Worm (Caenorhabditis elegans) whole organism, midembryonic: Measurements from ENCODE around the gene Y69E1A.3.

ENCODE experiments used
- T22C8.4 ChIP-seq: fragments of 200-800 bp; sonication (Bioruptor generic); IDR thresholded peaks from 2 replicates; pipeline ENCODE4 v1.3.6; 2022; ENCODE audit warnings: missing genetic modification characterization, missing compliant biosample characterization
- cog-1 ChIP-seq: sonication (generic microtip); optimal IDR thresholded peaks from 2 replicates; lab custom pipeline; 2016; ENCODE audit warnings: missing genetic modification characterization, missing compliant biosample characterization
- flt-1 ChIP-seq: fragments of 200-800 bp; sonication (Bioruptor generic); IDR thresholded peaks from 2 replicates; pipeline ENCODE4 v1.3.6; 2022; ENCODE audit warnings: missing genetic modification characterization, missing compliant biosample characterization
- klf-2 ChIP-seq: fragments of 200-800 bp; sonication (Bioruptor generic); conservative IDR thresholded peaks from 2 replicates; pipeline ENCODE4 v1.3.6; 2022; ENCODE audit warnings: missing genetic modification reagents, missing genetic modification characterization, missing compliant biosample characterization
- tab-1 ChIP-seq: fragments of 200-800 bp; sonication (Bioruptor generic); IDR thresholded peaks from 2 replicates; pipeline ENCODE4 v1.3.6; 2022; ENCODE audit warnings: missing genetic modification characterization, missing compliant biosample characterization
- ztf-23 ChIP-seq: fragments of 200-800 bp; sonication (Bioruptor generic); IDR thresholded peaks from 2 replicates; pipeline ENCODE4 v1.3.6; 2022; ENCODE audit warnings: missing genetic modification reagents, missing genetic modification characterization, missing compliant biosample characterization
- ztf-29 ChIP-seq: fragments of 200-800 bp; sonication (Bioruptor generic); IDR thresholded peaks from 2 replicates; pipeline ENCODE4 v1.3.6; 2022; ENCODE audit warnings: missing genetic modification reagents, missing genetic modification characterization, missing compliant biosample characterization

ce11 chrIV:10919770-10920169, 32.3 kb upstream of the Y69E1A.3 start, which contains the start of gene rbr-2:
- TF ChIP-seq tab-1 (GFP tag; lab: Robert Waterston, UW) (no peak), flt-1 (no peak), ztf-23 (GFP tag; lab: Robert Waterston, UW) (no peak), ztf-29 (GFP tag; lab: Robert Waterston, UW) (no peak), cog-1 (tag; lab: Kevin White, UChicago) (no peak), klf-2 (GFP tag; lab: Robert Waterston, UW) (no peak), T22C8.4 (no peak)
